Worm (Caenorhabditis elegans): ENCODE results near the gene B0391.14.

B0391.14 gene

DNA sequence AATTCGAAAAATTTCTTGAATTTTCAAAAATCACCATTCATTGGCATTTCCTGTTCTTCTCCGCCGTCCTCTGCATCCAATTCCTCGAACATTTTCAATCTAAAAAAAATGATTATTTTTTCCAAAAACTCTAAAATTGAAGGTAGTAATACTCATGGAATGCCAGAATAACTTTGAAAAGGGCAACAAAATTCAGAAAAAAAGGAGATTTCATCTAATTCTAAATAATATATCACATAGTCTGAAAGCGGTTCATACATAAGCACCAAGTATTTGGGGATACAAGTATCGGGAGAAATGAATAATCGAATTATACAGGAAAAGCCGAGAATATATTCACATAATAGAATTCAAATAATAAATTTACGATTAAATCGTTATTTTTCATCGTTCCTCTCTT, 24.4 kb downstream of the B0391.14 start, which contains the start of gene mdt-28:
Gene mdt-28 (minus strand): TSS at position 101 of the 400 bp plus-strand sequence.
- no peak for TF ChIP-seq aly-2 (tag; optimal IDR thresholded peaks at IDR 0.05)
- no peak for TF ChIP-seq sea-2 (GFP tag; optimal IDR thresholded peaks at IDR 0.05)
- no peak for TF ChIP-seq egl-5 (tag; optimal IDR thresholded peaks at IDR 0.05)
- no peak for TF ChIP-seq nhr-67 (tag; optimal IDR thresholded peaks at IDR 0.05)
- TF ChIP-seq ama-1 (optimal IDR thresholded peaks at IDR 0.05): no peak
- no peak for TF ChIP-seq tbx-2 (tag; optimal IDR thresholded peaks at IDR 0.05)
- no peak for TF ChIP-seq eor-1 (tag; optimal IDR thresholded peaks at IDR 0.05)
- no peak for TF ChIP-seq R02D3.7 (tag; optimal IDR thresholded peaks at IDR 0.05)
- TF ChIP-seq ceh-82 (tag; optimal IDR thresholded peaks at IDR 0.05): no peak
- no peak for TF ChIP-seq nhr-23 (tag; optimal IDR thresholded peaks at IDR 0.05)
- TF ChIP-seq ceh-9 (tag; optimal IDR thresholded peaks at IDR 0.05): no peak
- no peak for TF ChIP-seq ztf-4 (tag; optimal IDR thresholded peaks at IDR 0.05)
- TF ChIP-seq elt-2 (tag; optimal IDR thresholded peaks at IDR 0.05): no peak
- TF ChIP-seq lsy-12 (tag; optimal IDR thresholded peaks at IDR 0.05): no peak
- TF ChIP-seq pqm-1 (tag; optimal IDR thresholded peaks at IDR 0.05): no peak
- TF ChIP-seq lin-39 (tag; optimal IDR thresholded peaks at IDR 0.05): no peak
- no peak for TF ChIP-seq fkh-2 (tag; optimal IDR thresholded peaks at IDR 0.05)
- TF ChIP-seq nhr-28 (tag; optimal IDR thresholded peaks at IDR 0.05): no peak
- no peak for TF ChIP-seq unc-62 (GFP tag; optimal IDR thresholded peaks at IDR 0.05)
- no peak for TF ChIP-seq zag-1 (tag; optimal IDR thresholded peaks at IDR 0.05)

DNA sequence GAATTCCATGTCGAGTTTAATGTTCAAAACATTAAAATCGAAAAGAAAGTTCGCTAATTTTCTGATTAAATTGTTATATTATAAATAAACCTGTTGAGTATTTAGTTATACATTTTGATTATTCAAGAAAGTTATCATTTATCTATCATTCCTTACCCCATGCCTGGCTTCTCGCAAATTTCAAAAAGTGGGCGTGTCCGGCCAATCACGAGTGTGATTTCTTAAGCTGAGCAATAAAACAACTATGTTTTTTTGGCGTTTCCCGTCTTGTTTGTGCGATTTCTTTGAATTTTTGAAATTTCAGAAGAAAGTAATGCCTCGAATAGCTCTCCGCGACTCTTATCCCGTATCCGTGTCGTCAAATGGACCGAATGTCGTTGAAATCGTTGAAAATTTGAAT, 27.0 kb downstream of the B0391.14 start, which contains the start of gene fbxa-94:
Gene fbxa-94 (plus strand): TSS at position 301 of the 400 bp plus-strand sequence.
- TF ChIP-seq nfya-1 (tag; optimal IDR thresholded peaks at IDR 0.05; ENCODE audit: insufficient read depth) (peak; percentile 42), fos-1 (tag; optimal IDR thresholded peaks at IDR 0.05) (no peak)

- no peak for TF ChIP-seq skn-1 (tag; optimal IDR thresholded peaks at IDR 0.05)
- peak; percentile 9 for TF ChIP-seq nfya-1 (tag; optimal IDR thresholded peaks at IDR 0.05; ENCODE audit: insufficient read depth)
These were observed 28.6 kb downstream of the B0391.14 start, which contains the start of gene fbxa-95 for ce11 chrV:15571006-15571526. fbxa-95 (plus strand) TSS chrV:15571476.

DNA sequence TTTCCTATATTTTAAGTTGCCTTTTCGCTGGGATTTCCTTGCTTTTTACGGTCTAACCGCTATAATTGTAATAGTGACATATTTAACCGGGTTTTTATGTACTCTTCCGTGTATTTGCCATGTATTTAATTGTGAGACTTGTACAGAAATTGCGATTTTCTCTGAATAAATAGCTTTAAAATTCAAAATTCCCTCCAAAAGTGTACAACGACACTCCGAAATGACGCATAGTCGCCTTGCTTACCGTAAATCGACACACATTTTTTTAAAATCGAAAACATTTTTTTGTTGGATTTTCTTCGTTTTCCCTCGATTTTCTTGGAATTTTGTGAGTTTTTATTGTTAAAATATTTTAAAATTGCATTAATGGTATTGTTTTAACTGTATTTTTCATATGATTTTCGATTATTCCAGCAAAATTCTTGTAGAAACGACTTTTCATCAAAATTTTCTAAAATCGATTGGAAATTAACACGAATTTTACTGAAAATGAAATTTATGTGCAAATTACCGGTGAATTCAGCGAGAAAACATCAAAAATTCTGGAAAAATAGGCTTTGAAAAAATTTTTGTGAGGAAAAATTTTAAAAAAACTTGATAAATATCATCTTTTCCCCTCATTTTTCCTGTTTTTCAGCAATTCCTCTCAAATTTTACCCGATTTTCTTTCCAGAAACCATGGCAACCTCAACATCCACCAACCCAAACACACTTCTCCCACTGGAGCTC, 29.8 kb downstream of the B0391.14 start, which contains the start of gene lsm-5:
Gene lsm-5 (plus strand): TSS at position 679 of the 729 bp plus-strand sequence.
- TF ChIP-seq lin-15B (tag; optimal IDR thresholded peaks at IDR 0.05): peak; percentile 57
- TF ChIP-seq pqm-1 (tag; optimal IDR thresholded peaks at IDR 0.05): peak; percentile 74
- TF ChIP-seq unc-62 (GFP tag; optimal IDR thresholded peaks at IDR 0.05): no peak
- TF ChIP-seq nhr-11 (tag; optimal IDR thresholded peaks at IDR 0.05): peak; percentile 16
- peak; percentile 60 for TF ChIP-seq nhr-23 (tag; optimal IDR thresholded peaks at IDR 0.05)
- peak; percentile 7 for TF ChIP-seq lin-39 (tag; optimal IDR thresholded peaks at IDR 0.05)
- peak; percentile 92 for TF ChIP-seq ama-1 (optimal IDR thresholded peaks at IDR 0.05)
- no peak for TF ChIP-seq nhr-67 (tag; optimal IDR thresholded peaks at IDR 0.05)
- peak; percentile 27 for TF ChIP-seq elt-2 (tag; optimal IDR thresholded peaks at IDR 0.05)
- no peak for TF ChIP-seq ceh-28 (tag; optimal IDR thresholded peaks at IDR 0.05)
- no peak for TF ChIP-seq ceh-82 (tag; optimal IDR thresholded peaks at IDR 0.05)
- TF ChIP-seq nhr-237 (tag; optimal IDR thresholded peaks at IDR 0.05): no peak
- TF ChIP-seq snpc-4 (tag; optimal IDR thresholded peaks at IDR 0.05): no peak
- no peak for TF ChIP-seq zag-1 (tag; optimal IDR thresholded peaks at IDR 0.05)
- TF ChIP-seq pha-4 (tag; optimal IDR thresholded peaks at IDR 0.05): peak; percentile 81
- TF ChIP-seq R02D3.7 (tag; optimal IDR thresholded peaks at IDR 0.05): peak; percentile 91
- TF ChIP-seq egl-5 (tag; optimal IDR thresholded peaks at IDR 0.05): peak; percentile 24
- peak; percentile 31 for TF ChIP-seq hmg-11 (tag; optimal IDR thresholded peaks at IDR 0.05)
- TF ChIP-seq tbx-2 (tag; optimal IDR thresholded peaks at IDR 0.05): no peak
- TF ChIP-seq jun-1 (tag; optimal IDR thresholded peaks at IDR 0.05): peak; percentile 8
- peak; percentile 74 for TF ChIP-seq nfya-1 (tag; optimal IDR thresholded peaks at IDR 0.05; ENCODE audit: insufficient read depth)

DNA sequence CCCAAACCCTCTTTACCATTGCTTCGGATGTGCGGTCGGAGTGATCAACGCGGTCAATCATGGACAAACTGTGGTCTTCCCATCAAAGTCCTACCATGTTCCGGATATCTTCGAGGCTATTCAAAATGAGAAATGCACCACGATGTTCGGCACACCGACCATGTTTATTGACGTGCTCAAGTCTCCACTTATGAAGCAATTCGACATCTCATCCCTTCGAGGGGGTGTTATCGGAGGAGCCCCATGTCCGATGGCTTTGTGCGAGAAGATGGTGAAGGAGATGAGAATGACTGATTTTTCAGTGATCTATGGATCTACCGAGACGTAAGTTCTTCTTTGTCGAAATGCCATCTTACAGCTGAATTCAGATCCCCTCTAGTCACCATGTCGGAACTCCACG, 31.3 kb downstream of the B0391.14 start:
- no peak for TF ChIP-seq ZK546.5 (tag; optimal IDR thresholded peaks at IDR 0.05)
- peak; percentile 93 for TF ChIP-seq ama-1 (optimal IDR thresholded peaks at IDR 0.05)
- TF ChIP-seq lin-39 (tag; optimal IDR thresholded peaks at IDR 0.05): peak; percentile 7

All from whole organism, L3 larva.